Worm (Caenorhabditis elegans) whole organism, young adult: ENCODE measurements around the gene F28B4.4.

Experiments
- F22D6.2 ChIP-seq: sonication (generic microtip); optimal IDR thresholded peaks from 2 replicates; lab custom pipeline; 2016; ENCODE audit warnings: mild to moderate bottlenecking, missing genetic modification characterization, missing compliant biosample characterization
- F57A8.1 ChIP-seq: fragments of 200-800 bp; sonication (Bioruptor generic); optimal IDR thresholded peaks from 2 replicates; lab custom pipeline; 2018; ENCODE audit warnings: mild to moderate bottlenecking, missing genetic modification characterization, moderate library complexity, missing compliant biosample characterization
- F57C9.4 ChIP-seq: sonication (generic microtip); optimal IDR thresholded peaks from 2 replicates; lab custom pipeline; 2017; ENCODE audit warnings: mild to moderate bottlenecking, missing genetic modification characterization, missing compliant biosample characterization
- K11D2.4 ChIP-seq: fragments of 200-800 bp; sonication (Bioruptor generic); IDR thresholded peaks from 2 replicates; pipeline ENCODE4 v1.3.6; 2022; ENCODE audit warnings: missing genetic modification reagents, missing genetic modification characterization, missing compliant biosample characterization
- K12H6.12 ChIP-seq: fragments of 200-800 bp; sonication (Bioruptor generic); optimal IDR thresholded peaks from 2 replicates; lab custom pipeline; 2018; ENCODE audit warnings: mild to moderate bottlenecking, missing genetic modification characterization, missing compliant biosample characterization
- T26A5.8 ChIP-seq: sonication (generic microtip); optimal IDR thresholded peaks from 2 replicates; lab custom pipeline; 2016; ENCODE audit warnings: missing genetic modification characterization, missing compliant biosample characterization
- Y53G8AR.9 ChIP-seq: fragments of 200-800 bp; sonication (Bioruptor generic); conservative IDR thresholded peaks from 2 replicates; pipeline ENCODE4 v1.3.6; 2022; ENCODE audit warnings: missing genetic modification reagents, missing genetic modification characterization, missing compliant biosample characterization
- Y95B8A.8 ChIP-seq: fragments of 200-800 bp; sonication (Bioruptor generic); IDR thresholded peaks from 2 replicates; pipeline ENCODE4 v1.3.6; 2022; ENCODE audit warnings: missing genetic modification reagents, missing genetic modification characterization, missing compliant biosample characterization
- aptf-3 ChIP-seq: fragments of 200-800 bp; sonication (Bioruptor generic); IDR thresholded peaks from 2 replicates; pipeline ENCODE4 v1.3.6; 2022; ENCODE audit warnings: missing genetic modification characterization, missing compliant biosample characterization
- athp-1 ChIP-seq: sonication (generic microtip); optimal IDR thresholded peaks from 2 replicates; lab custom pipeline; 2017; ENCODE audit warnings: mild to moderate bottlenecking, missing genetic modification characterization, missing compliant biosample characterization
- hlh-12 ChIP-seq: sonication (generic microtip); optimal IDR thresholded peaks from 2 replicates; lab custom pipeline; 2016; ENCODE audit warnings: missing genetic modification characterization, missing compliant biosample characterization
- let-607 ChIP-seq, 2 experiments: fragments of 200-800 bp in 1 of 2; sonication (Bioruptor generic) in 1 of 2; sonication (generic microtip) in 1 of 2; optimal IDR thresholded peaks; 2 replicates each; lab custom pipeline; 2016 to 2018; ENCODE audit warnings: mild to moderate bottlenecking in 2 of 2, missing compliant biosample characterization in 2 of 2, missing genetic modification characterization in 2 of 2, moderate library complexity in 2 of 2, missing genotype in 1 of 2
- lin-35 ChIP-seq, 3 experiments: fragments of 150-350 bp in 2 of 3; sonication (generic microtip) in 1 of 3; optimal IDR thresholded peaks; 2 replicates each; lab custom pipeline; 2014 to 2018; ENCODE audit warnings: missing biosample characterization in 3 of 3, missing genetic modification characterization in 3 of 3, missing genetic modification reagents in 3 of 3
- madf-10 ChIP-seq: sonication (generic microtip); optimal IDR thresholded peaks from 2 replicates; lab custom pipeline; 2016; ENCODE audit warnings: mild to moderate bottlenecking, missing genetic modification characterization, missing compliant biosample characterization
- mel-28 ChIP-seq: sonication (generic microtip); optimal IDR thresholded peaks from 2 replicates; lab custom pipeline; 2016; ENCODE audit warnings: borderline replicate concordance, mild to moderate bottlenecking, missing genetic modification characterization, missing compliant biosample characterization
- mxl-1 ChIP-seq: sonication (generic microtip); optimal IDR thresholded peaks from 2 replicates; lab custom pipeline; 2016; ENCODE audit warnings: missing genetic modification characterization, missing compliant biosample characterization
- nfya-2 ChIP-seq: fragments of 200-800 bp; sonication (Bioruptor generic); IDR thresholded peaks from 2 replicates; pipeline ENCODE4 v1.3.6; 2022; ENCODE audit warnings: missing genetic modification reagents, missing genetic modification characterization, missing compliant biosample characterization
- nfyb-1 ChIP-seq: fragments of 200-800 bp; sonication (Bioruptor generic); IDR thresholded peaks from 2 replicates; pipeline ENCODE4 v1.3.6; 2022; ENCODE audit warnings: missing genetic modification reagents, missing genetic modification characterization, missing compliant biosample characterization
- nhr-27 ChIP-seq: fragments of 200-800 bp; sonication (Bioruptor generic); optimal IDR thresholded peaks from 2 replicates; lab custom pipeline; 2018; ENCODE audit warnings: mild to moderate bottlenecking, missing genetic modification characterization, moderate library complexity, missing compliant biosample characterization
- nhr-80 ChIP-seq: sonication (generic microtip); optimal IDR thresholded peaks from 2 replicates; lab custom pipeline; 2016; ENCODE audit warnings: missing genetic modification characterization, missing compliant biosample characterization
- sea-2 ChIP-seq: fragments of 200-800 bp; sonication (Bioruptor generic); IDR thresholded peaks from 2 replicates; pipeline ENCODE4 v1.3.6; 2022; ENCODE audit warnings: missing genetic modification characterization, missing compliant biosample characterization
- snpc-1.1 ChIP-seq: sonication (generic microtip); optimal IDR thresholded peaks from 2 replicates; lab custom pipeline; 2017; ENCODE audit warnings: missing genetic modification characterization, mild to moderate bottlenecking, missing compliant biosample characterization, antibody characterized with exemption, moderate library complexity, missing genotype, missing genetic modification reagents; ENCODE audit not compliant: insufficient read depth
- somi-1 ChIP-seq: fragments of 200-800 bp; sonication (Bioruptor generic); optimal IDR thresholded peaks from 2 replicates; lab custom pipeline; 2018; ENCODE audit warnings: mild to moderate bottlenecking, missing genetic modification characterization, missing compliant biosample characterization
- tlf-1 ChIP-seq: fragments of 200-800 bp; sonication (Bioruptor generic); optimal IDR thresholded peaks from 2 replicates; lab custom pipeline; 2018; ENCODE audit warnings: mild to moderate bottlenecking, missing genetic modification characterization, missing compliant biosample characterization
- unc-62 ChIP-seq: fragments of 150-350 bp; optimal IDR thresholded peaks from 2 replicates; lab custom pipeline; 2014; ENCODE audit warnings: missing biosample characterization, missing genetic modification reagents, missing genetic modification characterization
- zfh-2 ChIP-seq: fragments of 200-800 bp; sonication (Bioruptor generic); conservative IDR thresholded peaks from 2 replicates; pipeline ENCODE4 v1.3.6; 2022; ENCODE audit warnings: missing genetic modification reagents, missing genetic modification characterization, missing compliant biosample characterization
- ztf-26 ChIP-seq: sonication (generic microtip); optimal IDR thresholded peaks from 2 replicates; lab custom pipeline; 2017; ENCODE audit warnings: missing genetic modification characterization, missing compliant biosample characterization
- ztf-3 ChIP-seq: fragments of 200-800 bp; sonication (Bioruptor generic); optimal IDR thresholded peaks from 2 replicates; lab custom pipeline; 2018; ENCODE audit warnings: mild to moderate bottlenecking, missing genetic modification characterization, missing compliant biosample characterization

The F28B4.4 gene

ce11 chrX:3181870-3182269, 27.6 kb downstream of the F28B4.4 start:
- TF ChIP-seq nhr-80 (tag; lab: Kevin White, UChicago) (peak; percentile 57), ztf-3 (GFP tag; lab: Kevin White, UChicago) (no peak)

- TF ChIP-seq zfh-2 (GFP tag; lab: Robert Waterston, UW) (peak; percentile 61), hlh-12 (no peak)
Measured at ce11 chrX:3181376-3181775, 28.0 kb downstream of the F28B4.4 start.

- TF ChIP-seq Y53G8AR.9 (GFP tag; lab: Robert Waterston, UW) (no peak), F22D6.2 (tag; lab: Kevin White, UChicago) (no peak), K11D2.4 (GFP tag; lab: Robert Waterston, UW) (no peak), T26A5.8 (tag; lab: Kevin White, UChicago) (no peak), nfya-2 (GFP tag; lab: Robert Waterston, UW) (no peak), unc-62 (GFP tag; lab: Kevin White, UChicago) (no peak), nfyb-1 (no peak), madf-10 (tag; lab: Kevin White, UChicago) (no peak), K12H6.12 (no peak), tlf-1 (no peak), mxl-1 (tag; lab: Kevin White, UChicago) (no peak), somi-1 (no peak), sea-2 (GFP tag; lab: Robert Waterston, UW) (no peak)
- TF ChIP-seq, all 124 proteins: peak for 0
Measured at ce11 chrX:3178501-3178900, 30.9 kb downstream of the F28B4.4 start, which contains the start of gene klp-4. Gene klp-4, minus strand, starts transcription at chrX:3178701.

ce11 chrX:3176728-3177127, 32.7 kb downstream of the F28B4.4 start:
- TF ChIP-seq ztf-3 (GFP tag; lab: Kevin White, UChicago) (no peak), ztf-26 (tag; lab: Kevin White, UChicago) (no peak), aptf-3 (GFP tag; lab: Robert Waterston, UW) (no peak)

ce11 chrX:3170456-3170855, 39.0 kb downstream of the F28B4.4 start, which contains the start of gene C15C7.6:
Gene C15C7.6, minus strand, starts transcription at chrX:3170556.
- TF ChIP-seq athp-1 = no peak
- no peak for TF ChIP-seq let-607 (tag; optimal IDR thresholded peaks at IDR 0.05; lab: Kevin White, UChicago)
- no peak for TF ChIP-seq mel-28 (tag; lab: Kevin White, UChicago)
- no peak for TF ChIP-seq sea-2 (GFP tag; lab: Robert Waterston, UW)
- no peak for TF ChIP-seq madf-10 (tag; lab: Kevin White, UChicago)
- TF ChIP-seq F57C9.4 (tag; lab: Kevin White, UChicago) = no peak
- no peak for TF ChIP-seq nhr-80 (tag; lab: Kevin White, UChicago)
- no peak for TF ChIP-seq F57A8.1 (GFP tag; lab: Kevin White, UChicago)
- TF ChIP-seq unc-62 (GFP tag; lab: Kevin White, UChicago) = no peak
- no peak for TF ChIP-seq zfh-2 (GFP tag; lab: Robert Waterston, UW)

ce11 chrX:3165569-3165968, 43.9 kb downstream of the F28B4.4 start, which contains the start of gene pfut-1:
Gene pfut-1, plus strand, starts transcription at chrX:3165826.
- peak; percentile 24 for TF ChIP-seq nhr-80 (tag; lab: Kevin White, UChicago)
- TF ChIP-seq nhr-27 (tag; lab: Kevin White, UChicago) = no peak
- no peak for TF ChIP-seq lin-35 (GFP tag; optimal IDR thresholded peaks at IDR 0.05; lab: Kevin White, UChicago)
- peak in 1 of 2 experiments; percentile 23 for TF ChIP-seq let-607 (tag; optimal IDR thresholded peaks at IDR 0.05; lab: Kevin White, UChicago)

- no peak for TF ChIP-seq ztf-3 (GFP tag; lab: Kevin White, UChicago)
- no peak for TF ChIP-seq snpc-1.1
- no peak for TF ChIP-seq athp-1
- TF ChIP-seq Y95B8A.8 (GFP tag; lab: Robert Waterston, UW) = no peak
- no peak for TF ChIP-seq nfya-2 (GFP tag; lab: Robert Waterston, UW)
- TF ChIP-seq, all 124 proteins: peak for 0
Measured at ce11 chrX:3163972-3164575, 45.3 kb downstream of the F28B4.4 start, which contains the start of gene syx-6. Gene syx-6, plus strand, starts transcription at chrX:3164525.
